Fruit fly (Drosophila melanogaster): ENCODE results near the gene Cnot4.

The Cnot4 gene

DNA sequence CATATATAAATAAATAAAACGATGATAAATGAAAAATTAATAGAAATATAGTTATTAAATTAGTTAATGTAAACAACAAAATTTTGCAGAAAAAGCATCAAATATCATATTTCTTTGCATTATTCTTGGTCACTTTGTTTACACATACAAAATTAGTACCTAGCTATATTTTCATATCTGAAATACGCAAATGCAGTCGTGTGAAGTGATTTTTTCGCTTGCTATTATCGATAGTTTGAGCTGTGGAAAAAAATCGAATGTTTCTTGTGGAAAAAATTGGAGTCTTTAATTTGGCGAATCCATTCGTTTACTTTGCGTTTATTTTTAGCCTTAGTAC, at the start of gene Cnot4:
Gene Cnot4, plus strand, starts transcription at position 229 of the 337 bp plus-strand sequence.
- TF ChIP-seq CG8478 (optimal IDR thresholded peaks at IDR 0.05) (no peak), psq (optimal IDR thresholded peaks at IDR 0.05) (no peak), Dll (optimal IDR thresholded peaks at IDR 0.05) (no peak), usp (GFP tag; optimal IDR thresholded peaks at IDR 0.05) (no peak), EcR (GFP tag; optimal IDR thresholded peaks at IDR 0.05) (no peak), pan (optimal IDR thresholded peaks at IDR 0.05) (no peak)

dm6 chr2L:10351130-10351529, 45.4 kb upstream of the Cnot4 start:
- TF ChIP-seq pan (optimal IDR thresholded peaks at IDR 0.05) (no peak), CG8478 (optimal IDR thresholded peaks at IDR 0.05) (no peak), EcR (GFP tag; optimal IDR thresholded peaks at IDR 0.05) (no peak), psq (optimal IDR thresholded peaks at IDR 0.05) (no peak)

DNA sequence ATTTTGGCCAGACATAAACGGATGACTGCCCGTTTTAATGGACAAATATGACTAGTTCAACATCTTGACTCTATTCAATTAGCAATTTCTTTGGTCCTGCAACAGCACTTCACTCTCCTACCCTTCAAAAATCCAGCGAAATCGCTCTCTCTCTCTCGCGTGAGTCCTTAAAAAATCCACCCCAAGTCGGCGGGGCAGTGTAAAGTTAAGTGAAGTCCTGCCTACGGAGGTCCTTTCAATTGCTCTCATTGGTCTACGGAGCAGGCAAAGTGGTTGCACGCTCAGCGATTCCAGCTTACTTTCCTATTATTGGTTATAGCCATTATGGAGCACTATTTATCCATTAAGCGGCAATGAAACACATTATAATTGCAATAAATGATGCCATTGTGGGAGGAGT, 42.6 kb upstream of the Cnot4 start, which contains the start of gene CG34367:
Gene CG34367, minus strand, starts transcription at position 35 of the 400 bp plus-strand sequence.
- no peak for TF ChIP-seq EcR (GFP tag; optimal IDR thresholded peaks at IDR 0.05)
- no peak for TF ChIP-seq psq (optimal IDR thresholded peaks at IDR 0.05)
- TF ChIP-seq usp (GFP tag; optimal IDR thresholded peaks at IDR 0.05): no peak

DNA sequence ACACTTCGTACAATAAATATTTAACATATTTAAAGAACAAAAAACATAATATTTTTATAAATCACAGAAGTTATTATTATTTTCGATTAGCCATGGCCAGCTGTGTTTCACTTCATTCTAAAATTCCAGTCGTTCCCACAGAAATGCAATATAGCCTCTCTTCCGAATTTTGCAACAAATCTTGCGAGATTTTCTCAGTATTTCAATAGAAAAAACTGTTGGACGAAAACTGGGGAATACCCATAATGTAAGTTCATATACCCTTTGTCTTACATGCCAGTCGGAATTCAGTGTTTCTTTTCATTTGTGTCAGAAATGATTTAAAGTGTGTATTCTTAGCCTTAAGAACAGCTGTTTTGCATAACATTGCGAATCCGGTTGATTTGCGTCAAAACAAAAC, 40.0 kb upstream of the Cnot4 start, which contains the start of the genes CtsL4 and ClpP:
Gene CtsL4, minus strand, starts transcription at position 90 of the 400 bp plus-strand sequence.
Gene ClpP, plus strand, starts transcription at position 288 of the 400 bp plus-strand sequence.
- TF ChIP-seq usp (GFP tag; optimal IDR thresholded peaks at IDR 0.05): no peak
- no peak for TF ChIP-seq Dll (optimal IDR thresholded peaks at IDR 0.05)
- TF ChIP-seq CG8478 (optimal IDR thresholded peaks at IDR 0.05): no peak
- TF ChIP-seq pan (optimal IDR thresholded peaks at IDR 0.05): no peak
- no peak for TF ChIP-seq psq (optimal IDR thresholded peaks at IDR 0.05)
- no peak for TF ChIP-seq EcR (GFP tag; optimal IDR thresholded peaks at IDR 0.05)

DNA sequence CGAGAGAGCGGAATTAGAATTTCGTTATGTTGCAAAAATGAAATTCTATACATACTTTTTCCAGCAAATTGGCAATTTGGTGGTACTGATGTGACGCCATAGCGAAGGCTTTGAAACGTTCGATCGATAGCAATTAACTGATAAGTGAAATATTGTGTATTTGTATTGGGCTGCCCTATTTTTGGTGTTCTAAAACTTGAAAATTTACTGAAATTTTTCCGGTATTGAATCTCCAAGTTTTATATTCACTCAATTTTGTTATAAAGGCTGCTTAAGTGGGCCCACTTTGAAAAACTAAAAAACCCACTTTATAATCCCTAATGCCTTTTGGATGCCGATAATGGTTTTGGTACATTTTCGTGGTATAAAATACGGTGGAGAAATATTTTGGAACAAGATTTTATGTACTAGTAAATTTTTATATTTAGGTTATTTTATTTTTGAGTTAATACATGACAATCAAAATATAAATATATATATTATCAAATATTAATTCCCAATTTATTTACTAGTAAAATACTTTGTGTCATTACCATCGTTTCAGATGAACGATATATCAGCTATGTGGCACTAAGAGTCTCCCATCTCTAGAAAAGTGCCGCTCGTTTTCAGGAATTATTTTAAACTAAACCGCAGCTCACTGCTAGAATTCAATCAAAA, 34.0 kb upstream of the Cnot4 start, which contains the start of the genes Cand1 and pim:
Gene Cand1, minus strand, starts transcription at position 300 of the 660 bp plus-strand sequence.
Gene pim, plus strand, starts transcription at position 582 of the 660 bp plus-strand sequence.
- TF ChIP-seq CG8478 (optimal IDR thresholded peaks at IDR 0.05) (no peak), Dll (optimal IDR thresholded peaks at IDR 0.05) (no peak), EcR (GFP tag; optimal IDR thresholded peaks at IDR 0.05) (no peak), pan (optimal IDR thresholded peaks at IDR 0.05) (no peak), usp (GFP tag; optimal IDR thresholded peaks at IDR 0.05) (no peak), psq (optimal IDR thresholded peaks at IDR 0.05) (no peak)

DNA sequence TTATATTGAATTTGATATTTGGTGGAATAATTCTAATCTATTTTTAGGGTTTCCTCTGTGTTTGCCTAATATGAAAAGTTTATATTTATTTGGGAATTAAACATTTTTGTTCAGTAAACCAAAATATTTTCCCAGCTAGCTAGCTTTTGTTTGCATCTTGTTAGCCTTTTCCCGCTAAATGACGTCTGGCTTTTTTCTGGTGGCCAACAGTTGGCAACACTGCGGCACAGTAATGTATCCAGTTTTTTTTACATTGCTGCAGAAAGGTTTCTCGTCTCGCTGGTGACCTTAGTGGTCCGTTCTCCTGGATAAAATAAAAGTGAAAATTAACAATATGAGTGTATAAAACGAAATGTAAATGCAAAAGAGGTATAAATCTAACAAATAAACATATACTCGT, 32.3 kb upstream of the Cnot4 start, which contains the start of gene lft:
Gene lft, plus strand, starts transcription at position 243 of the 400 bp plus-strand sequence.
- TF ChIP-seq psq (optimal IDR thresholded peaks at IDR 0.05): no peak
- TF ChIP-seq Dll (optimal IDR thresholded peaks at IDR 0.05): no peak
- no peak for TF ChIP-seq pan (optimal IDR thresholded peaks at IDR 0.05)
- TF ChIP-seq EcR (GFP tag; optimal IDR thresholded peaks at IDR 0.05): no peak
- no peak for TF ChIP-seq usp (GFP tag; optimal IDR thresholded peaks at IDR 0.05)
- no peak for TF ChIP-seq CG8478 (optimal IDR thresholded peaks at IDR 0.05)

DNA sequence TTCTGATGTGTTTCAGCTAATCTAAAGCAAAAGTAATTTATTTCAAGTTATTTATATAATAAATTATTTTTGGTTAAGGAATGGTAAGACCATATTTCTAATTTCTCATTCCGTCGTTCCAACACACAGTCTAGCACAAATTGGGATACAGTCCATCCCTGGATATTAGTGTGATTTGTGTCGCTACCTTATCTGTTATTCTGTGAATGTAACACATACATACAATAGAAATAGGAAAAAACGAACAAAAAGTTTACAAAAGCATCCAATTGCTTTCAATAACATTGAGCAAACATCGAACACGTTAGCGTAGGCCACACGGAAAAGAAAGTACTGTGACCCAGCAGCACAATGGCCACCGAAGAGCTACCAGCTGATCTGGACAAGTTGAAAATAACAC, 30.0 kb upstream of the Cnot4 start, which contains the start of gene CG5056:
Gene CG5056, plus strand, starts transcription at position 168 of the 400 bp plus-strand sequence.
- TF ChIP-seq psq (optimal IDR thresholded peaks at IDR 0.05) (no peak), Dll (optimal IDR thresholded peaks at IDR 0.05) (no peak), EcR (GFP tag; optimal IDR thresholded peaks at IDR 0.05) (no peak), CG8478 (optimal IDR thresholded peaks at IDR 0.05) (no peak), pan (optimal IDR thresholded peaks at IDR 0.05) (no peak), usp (GFP tag; optimal IDR thresholded peaks at IDR 0.05) (no peak)

DNA sequence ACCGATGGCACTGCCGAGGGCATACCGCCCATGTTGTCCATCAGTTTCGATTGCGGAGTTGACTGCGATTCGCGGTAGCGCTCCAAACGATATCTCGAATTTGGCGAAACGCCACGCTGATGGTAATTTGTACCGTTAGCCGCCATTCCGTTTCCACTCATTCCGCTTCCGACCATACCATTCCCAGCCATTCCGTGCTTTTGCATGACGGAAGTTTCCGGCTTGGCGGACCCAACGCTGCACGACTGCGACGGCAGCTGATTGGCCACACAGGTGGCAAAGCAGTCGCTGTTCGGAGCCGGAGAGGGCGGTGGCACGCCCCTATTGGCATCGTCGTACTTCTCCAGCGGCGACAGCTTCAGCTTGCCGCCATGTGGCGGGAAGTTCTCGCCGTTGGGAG, 24.2 kb upstream of the Cnot4 start:
- TF ChIP-seq psq (optimal IDR thresholded peaks at IDR 0.05) (no peak), pan (optimal IDR thresholded peaks at IDR 0.05) (no peak), usp (GFP tag; optimal IDR thresholded peaks at IDR 0.05) (no peak), EcR (GFP tag; optimal IDR thresholded peaks at IDR 0.05) (no peak), CG8478 (optimal IDR thresholded peaks at IDR 0.05) (no peak), Dll (optimal IDR thresholded peaks at IDR 0.05) (no peak)

- no peak for TF ChIP-seq pan (optimal IDR thresholded peaks at IDR 0.05)
- no peak for TF ChIP-seq psq (optimal IDR thresholded peaks at IDR 0.05)
- no peak for TF ChIP-seq Dll (optimal IDR thresholded peaks at IDR 0.05)
- TF ChIP-seq EcR (GFP tag; optimal IDR thresholded peaks at IDR 0.05): no peak
- no peak for TF ChIP-seq usp (GFP tag; optimal IDR thresholded peaks at IDR 0.05)
- no peak for TF ChIP-seq CG8478 (optimal IDR thresholded peaks at IDR 0.05)
Measured at dm6 chr2L:10373605-10374269, 22.8 kb upstream of the Cnot4 start, which contains the start of gene rho-5. TSS of gene rho-5 (minus strand) at chr2L:10373900.

- TF ChIP-seq Dll (optimal IDR thresholded peaks at IDR 0.05) (no peak), usp (GFP tag; optimal IDR thresholded peaks at IDR 0.05) (no peak), pan (optimal IDR thresholded peaks at IDR 0.05) (peak; percentile 21), CG8478 (optimal IDR thresholded peaks at IDR 0.05) (no peak)
Measured at dm6 chr2L:10375464-10376236, 20.9 kb upstream of the Cnot4 start, which contains the start of the genes CG33303 and dpr19. TSS of gene CG33303 (minus strand) at chr2L:10375757. TSS of gene dpr19 (plus strand) at chr2L:10376168.

dm6 chr2L:10376276-10376675, 20.2 kb upstream of the Cnot4 start:
- TF ChIP-seq CG8478 (optimal IDR thresholded peaks at IDR 0.05) (no peak), psq (optimal IDR thresholded peaks at IDR 0.05) (no peak), pan (optimal IDR thresholded peaks at IDR 0.05) (peak; percentile 2), Dll (optimal IDR thresholded peaks at IDR 0.05) (no peak)
